Fruit fly (Drosophila melanogaster) S2 (cell line): Measurements from ENCODE around the gene Vha16-3.

Experiments
- CG8478 ChIP-seq: fragments of >200 bp; optimal IDR thresholded peaks from 2 replicates; lab custom pipeline; 2018
- CTCF ChIP-seq, 2 experiments: fragments of >200 bp; optimal IDR thresholded peaks; 2 replicates each; lab custom pipeline; 2018

DNA sequence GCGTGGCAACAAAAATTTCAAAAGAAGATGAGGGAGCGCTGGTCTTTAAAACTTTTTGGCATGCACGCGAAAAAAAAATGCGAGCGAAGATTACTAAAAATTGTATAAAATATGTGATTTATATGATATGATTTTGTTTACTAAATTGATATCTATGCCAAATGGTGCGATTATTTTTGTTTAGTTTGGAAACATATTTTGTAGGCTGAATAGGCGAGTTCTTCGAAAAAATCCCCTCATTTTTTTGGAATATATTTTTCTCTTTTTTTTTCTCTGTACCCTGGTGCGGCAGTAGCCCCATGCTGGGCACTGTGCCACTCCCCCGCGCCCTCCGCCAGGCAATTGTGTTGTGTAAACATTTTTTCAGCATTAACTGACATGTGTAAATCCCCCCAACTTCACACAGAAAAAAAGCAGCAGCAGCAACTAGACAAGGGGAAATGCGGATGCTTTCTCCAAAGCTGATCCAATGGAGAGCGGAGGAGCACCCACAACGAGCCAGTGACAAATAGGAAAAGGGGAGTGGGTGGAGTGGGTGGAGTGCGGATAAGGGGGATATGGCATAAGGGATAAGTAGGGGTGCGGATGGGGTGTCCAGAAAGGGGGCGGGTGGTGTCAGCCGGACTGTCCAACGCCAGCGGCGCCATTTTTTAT, 13.0 kb downstream of the Vha16-3 start:
- TF ChIP-seq CG8478 (lab: Kevin White, UChicago): no peak
- no peak for TF ChIP-seq CTCF (optimal IDR thresholded peaks at IDR 0.05; lab: Kevin White, UChicago)
